Fruit fly (Drosophila melanogaster): ENCODE results near the gene CG5188.

Gene CG5188

DNA sequence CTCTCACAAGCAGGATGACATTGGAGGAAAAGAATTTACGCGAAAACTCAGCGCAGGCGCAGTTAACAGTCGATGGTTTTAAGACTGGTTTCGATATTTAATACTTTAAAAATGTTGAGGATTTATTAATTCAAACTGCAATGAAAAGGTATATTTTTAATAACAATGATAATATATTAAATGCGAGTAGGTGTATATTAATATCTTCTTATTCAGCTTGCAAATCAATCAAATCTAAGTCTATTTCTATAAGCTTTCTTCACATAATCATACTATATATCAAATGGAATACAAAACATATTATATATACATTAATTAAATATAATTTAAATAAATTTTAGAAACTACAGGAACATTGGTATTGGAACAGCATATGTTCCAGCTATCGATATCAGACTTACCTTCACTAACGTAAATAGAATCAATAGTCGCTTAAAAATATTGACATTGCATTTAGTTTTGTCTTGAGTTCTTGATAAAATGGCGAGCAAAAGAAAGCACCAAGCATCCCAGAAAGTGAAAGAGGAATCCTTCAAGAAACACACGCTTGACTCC, 7.1 kb downstream of the CG5188 start, which contains the start of the genes TBC1D16 and holn1:
TSS of gene TBC1D16 (minus strand) at position 51 of the 555 bp plus-strand sequence.
TSS of gene holn1 (plus strand) at position 390 of the 555 bp plus-strand sequence.
- no peak for TF ChIP-seq pan (optimal IDR thresholded peaks at IDR 0.05)
- no peak for TF ChIP-seq EcR (GFP tag; optimal IDR thresholded peaks at IDR 0.05)
- TF ChIP-seq psq (optimal IDR thresholded peaks at IDR 0.05), result no peak
- TF ChIP-seq Dll (optimal IDR thresholded peaks at IDR 0.05), result no peak
- TF ChIP-seq CG8478 (optimal IDR thresholded peaks at IDR 0.05), result no peak
- TF ChIP-seq usp (GFP tag; optimal IDR thresholded peaks at IDR 0.05), result no peak

- TF ChIP-seq EcR (GFP tag; optimal IDR thresholded peaks at IDR 0.05) (no peak), usp (GFP tag; optimal IDR thresholded peaks at IDR 0.05) (no peak), psq (optimal IDR thresholded peaks at IDR 0.05) (no peak), pan (optimal IDR thresholded peaks at IDR 0.05) (no peak), CG8478 (optimal IDR thresholded peaks at IDR 0.05) (no peak), Dll (optimal IDR thresholded peaks at IDR 0.05) (no peak)
These were observed 8.7 kb downstream of the CG5188 start, which contains the start of gene STUB1 for dm6 chr2L:10437317-10437716. TSS of gene STUB1 (plus strand) at chr2L:10437548.

DNA sequence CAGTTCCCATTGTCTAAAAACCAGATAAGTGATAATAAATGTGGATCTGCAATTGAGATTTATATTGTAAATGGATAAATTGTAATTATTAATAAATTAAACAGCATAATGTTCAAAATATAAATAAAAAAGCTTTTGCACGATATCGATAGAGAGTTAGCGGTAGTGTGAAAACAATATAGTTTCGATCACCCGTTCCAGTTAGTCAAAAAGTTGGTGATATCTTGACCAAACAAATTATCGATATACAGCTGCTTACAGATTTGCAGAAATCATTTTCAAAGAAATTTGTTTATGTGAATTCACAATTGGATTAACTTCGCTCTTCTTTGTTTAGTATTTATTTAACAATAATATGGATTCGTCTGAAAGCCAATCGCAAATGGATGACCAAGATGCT, 10.5 kb downstream of the CG5188 start, which contains the start of gene Nse4:
TSS of gene Nse4 (plus strand) at position 267 of the 400 bp plus-strand sequence.
- TF ChIP-seq psq (optimal IDR thresholded peaks at IDR 0.05) (no peak), Dll (optimal IDR thresholded peaks at IDR 0.05) (no peak), EcR (GFP tag; optimal IDR thresholded peaks at IDR 0.05) (no peak), pan (optimal IDR thresholded peaks at IDR 0.05) (no peak), usp (GFP tag; optimal IDR thresholded peaks at IDR 0.05) (no peak), CG8478 (optimal IDR thresholded peaks at IDR 0.05) (no peak)

DNA sequence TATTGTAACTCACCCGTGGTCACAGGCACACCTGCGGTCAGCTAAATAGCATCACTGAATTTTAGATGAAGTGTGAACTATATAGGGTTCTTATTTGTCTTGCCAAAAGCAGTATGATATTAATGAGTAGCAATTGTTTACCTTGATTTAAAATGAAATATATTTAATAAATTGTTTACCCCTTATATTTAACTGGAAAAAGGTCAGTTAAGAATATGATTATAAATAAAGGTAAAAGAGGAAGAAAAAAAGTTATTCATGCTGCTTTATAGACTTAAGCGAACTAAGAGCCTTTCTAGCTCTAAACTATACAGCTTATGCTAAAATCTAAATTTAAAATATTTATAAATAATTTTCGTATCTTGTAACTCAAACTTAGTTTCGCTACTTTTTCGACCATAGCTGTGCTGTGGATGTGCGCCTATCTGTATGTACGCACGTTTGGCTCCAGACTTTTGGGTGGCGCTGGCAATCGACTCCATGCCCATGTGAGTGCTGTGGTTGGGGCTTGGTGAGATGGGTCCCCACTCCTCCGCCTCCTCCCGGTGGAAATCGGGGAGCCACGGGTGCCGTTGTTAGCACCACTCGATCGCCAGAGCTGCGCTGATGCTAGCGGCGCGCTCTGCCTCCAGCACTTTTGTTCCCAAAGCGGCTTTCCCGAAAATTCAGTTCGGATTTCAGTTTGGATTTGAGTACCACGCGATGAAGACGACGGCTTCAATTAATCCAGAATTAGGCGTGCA, 13.6 kb downstream of the CG5188 start, which contains the start of gene loh:
TSS of gene loh (plus strand) at position 487 of the 743 bp plus-strand sequence.
- TF ChIP-seq psq (optimal IDR thresholded peaks at IDR 0.05) (no peak), usp (GFP tag; optimal IDR thresholded peaks at IDR 0.05) (no peak), pan (optimal IDR thresholded peaks at IDR 0.05) (no peak), Dll (optimal IDR thresholded peaks at IDR 0.05) (no peak), CG8478 (optimal IDR thresholded peaks at IDR 0.05) (no peak), EcR (GFP tag; optimal IDR thresholded peaks at IDR 0.05) (no peak)

dm6 chr2L:10452296-10452695, 23.7 kb downstream of the CG5188 start, which contains the start of gene ppk10:
TSS of gene ppk10 (minus strand) at chr2L:10452396.
- TF ChIP-seq pan (optimal IDR thresholded peaks at IDR 0.05) (no peak), Dll (optimal IDR thresholded peaks at IDR 0.05) (no peak), usp (GFP tag; optimal IDR thresholded peaks at IDR 0.05) (no peak), psq (optimal IDR thresholded peaks at IDR 0.05) (no peak), CG8478 (optimal IDR thresholded peaks at IDR 0.05) (no peak), EcR (GFP tag; optimal IDR thresholded peaks at IDR 0.05) (no peak)

dm6 chr2L:10455944-10456520, 27.4 kb downstream of the CG5188 start:
- no peak for TF ChIP-seq EcR (GFP tag; optimal IDR thresholded peaks at IDR 0.05)
- no peak for TF ChIP-seq psq (optimal IDR thresholded peaks at IDR 0.05)
- TF ChIP-seq pan (optimal IDR thresholded peaks at IDR 0.05), result no peak
- no peak for TF ChIP-seq usp (GFP tag; optimal IDR thresholded peaks at IDR 0.05)
- TF ChIP-seq CG8478 (optimal IDR thresholded peaks at IDR 0.05), result no peak
- TF ChIP-seq Dll (optimal IDR thresholded peaks at IDR 0.05), result no peak

DNA sequence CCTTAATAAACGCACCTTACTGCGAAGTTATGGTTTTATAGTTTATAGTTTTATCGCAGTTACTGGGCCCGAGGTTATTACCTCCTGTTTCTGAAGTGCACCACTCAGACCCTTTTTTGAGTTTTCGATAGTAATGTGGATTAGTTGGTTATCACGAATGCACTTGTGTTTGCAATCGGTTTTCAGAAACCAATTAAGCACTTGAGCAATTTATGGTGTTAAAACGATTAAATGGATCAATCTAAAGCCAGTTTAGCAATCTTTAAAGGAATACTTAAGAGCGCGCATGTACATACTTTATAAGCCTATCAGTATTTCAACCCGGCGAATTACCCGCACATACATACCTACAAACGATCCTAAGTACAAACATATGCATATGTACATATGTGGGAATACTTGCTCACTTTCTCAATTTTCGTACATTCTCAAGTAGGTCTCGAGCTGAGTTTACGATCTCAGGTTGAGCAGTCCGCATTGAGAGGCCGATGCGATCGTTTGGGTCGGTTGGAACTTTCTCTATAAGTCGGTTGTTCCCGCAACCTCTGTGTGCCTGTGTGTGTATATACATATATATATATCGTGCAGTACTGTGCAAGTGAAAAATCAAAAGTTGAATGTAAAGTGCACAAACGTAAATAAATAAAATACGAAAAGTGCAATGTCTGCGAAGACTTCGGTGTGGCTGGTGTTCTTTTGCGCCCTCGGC, 28.7 kb downstream of the CG5188 start, which contains the start of the genes LManI and LManII:
TSS of gene LManI (minus strand) at position 51 of the 709 bp plus-strand sequence.
TSS of gene LManII (plus strand) at position 468 of the 709 bp plus-strand sequence.
- TF ChIP-seq usp (GFP tag; optimal IDR thresholded peaks at IDR 0.05), result no peak
- no peak for TF ChIP-seq EcR (GFP tag; optimal IDR thresholded peaks at IDR 0.05)
- TF ChIP-seq psq (optimal IDR thresholded peaks at IDR 0.05), result no peak
- no peak for TF ChIP-seq Dll (optimal IDR thresholded peaks at IDR 0.05)
- TF ChIP-seq pan (optimal IDR thresholded peaks at IDR 0.05), result no peak
- no peak for TF ChIP-seq CG8478 (optimal IDR thresholded peaks at IDR 0.05)

dm6 chr2L:10458979-10459378, 30.4 kb downstream of the CG5188 start:
- TF ChIP-seq psq (optimal IDR thresholded peaks at IDR 0.05) (no peak), EcR (GFP tag; optimal IDR thresholded peaks at IDR 0.05) (no peak), Dll (optimal IDR thresholded peaks at IDR 0.05) (no peak), pan (optimal IDR thresholded peaks at IDR 0.05) (no peak), CG8478 (optimal IDR thresholded peaks at IDR 0.05) (no peak), usp (GFP tag; optimal IDR thresholded peaks at IDR 0.05) (no peak)

- TF ChIP-seq CG8478 (optimal IDR thresholded peaks at IDR 0.05), result no peak
- no peak for TF ChIP-seq pan (optimal IDR thresholded peaks at IDR 0.05)
- no peak for TF ChIP-seq psq (optimal IDR thresholded peaks at IDR 0.05)
- TF ChIP-seq EcR (GFP tag; optimal IDR thresholded peaks at IDR 0.05), result no peak
- no peak for TF ChIP-seq usp (GFP tag; optimal IDR thresholded peaks at IDR 0.05)
- TF ChIP-seq Dll (optimal IDR thresholded peaks at IDR 0.05), result no peak
These were observed 38.2 kb downstream of the CG5188 start for dm6 chr2L:10466865-10467270.

dm6 chr2L:10468388-10468787, 39.8 kb downstream of the CG5188 start:
- no peak for TF ChIP-seq psq (optimal IDR thresholded peaks at IDR 0.05)
- no peak for TF ChIP-seq usp (GFP tag; optimal IDR thresholded peaks at IDR 0.05)
- no peak for TF ChIP-seq CG8478 (optimal IDR thresholded peaks at IDR 0.05)
- TF ChIP-seq Dll (optimal IDR thresholded peaks at IDR 0.05), result no peak
- no peak for TF ChIP-seq pan (optimal IDR thresholded peaks at IDR 0.05)

DNA sequence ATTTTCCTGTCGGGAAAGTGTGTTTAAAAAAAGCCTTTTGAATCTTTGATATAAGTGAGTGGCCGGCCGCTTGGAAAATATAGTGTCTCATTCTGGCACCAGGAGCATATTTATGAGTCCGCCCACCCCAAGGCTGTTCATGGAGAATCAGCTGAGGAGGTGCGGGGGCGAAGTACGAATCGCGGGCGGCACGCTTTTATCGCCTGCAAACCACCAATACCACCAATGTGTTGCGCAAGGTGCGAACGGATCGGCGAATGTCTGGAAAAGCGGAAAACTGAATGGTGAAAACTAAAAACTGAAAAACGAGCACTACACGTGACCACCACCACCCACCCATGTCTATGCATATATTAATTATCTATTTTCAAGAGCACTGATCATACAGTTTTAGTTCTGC, 40.3 kb downstream of the CG5188 start:
- TF ChIP-seq pan (optimal IDR thresholded peaks at IDR 0.05) (no peak), EcR (GFP tag; optimal IDR thresholded peaks at IDR 0.05) (no peak), Dll (optimal IDR thresholded peaks at IDR 0.05) (no peak), psq (optimal IDR thresholded peaks at IDR 0.05) (no peak), usp (GFP tag; optimal IDR thresholded peaks at IDR 0.05) (no peak), CG8478 (optimal IDR thresholded peaks at IDR 0.05) (no peak)
